Worm (Caenorhabditis elegans) whole organism, mixed stage, embryonic: ENCODE results near the gene oac-54.

Experiments used
- M03D4.4 ChIP-seq: sonication (generic microtip); optimal IDR thresholded peaks from 2 replicates; lab custom pipeline; 2017; ENCODE audit warnings: mild to moderate bottlenecking, missing genetic modification characterization, missing compliant biosample characterization
- blmp-1 ChIP-seq: fragments of 150-350 bp; optimal IDR thresholded peaks from 2 replicates; lab custom pipeline; 2014; ENCODE audit warnings: missing biosample characterization, missing genetic modification characterization
- ceh-43 ChIP-seq: fragments of 200-800 bp; sonication (Bioruptor generic); optimal IDR thresholded peaks from 2 replicates; lab custom pipeline; 2018; ENCODE audit warnings: mild to moderate bottlenecking, missing genetic modification characterization, moderate library complexity, missing compliant biosample characterization
- ces-1 ChIP-seq: fragments of 150-350 bp; optimal IDR thresholded peaks from 2 replicates; lab custom pipeline; 2014; ENCODE audit warnings: missing biosample characterization, missing genetic modification reagents, missing genetic modification characterization
- cnd-1 ChIP-seq: fragments of 200-800 bp; sonication (Bioruptor generic); optimal IDR thresholded peaks from 2 replicates; lab custom pipeline; 2018; ENCODE audit warnings: mild to moderate bottlenecking, missing genetic modification characterization, missing compliant biosample characterization
- drap-1 ChIP-seq: fragments of 200-800 bp; sonication (Bioruptor generic); optimal IDR thresholded peaks from 3 replicates; lab custom pipeline; 2018; ENCODE audit warnings: mild to moderate bottlenecking, missing genetic modification characterization, missing compliant biosample characterization
- elt-1 ChIP-seq: sonication (generic microtip); optimal IDR thresholded peaks from 2 replicates; lab custom pipeline; 2017; ENCODE audit warnings: missing genetic modification characterization, mild to moderate bottlenecking, missing compliant biosample characterization, antibody characterized with exemption, moderate library complexity, borderline replicate concordance; ENCODE audit not compliant: insufficient read depth
- elt-3 ChIP-seq: fragments of 150-350 bp; optimal IDR thresholded peaks from 2 replicates; lab custom pipeline; 2014; ENCODE audit warnings: missing biosample characterization, missing genetic modification characterization
- flh-1 ChIP-seq: fragments of 200-800 bp; sonication (Bioruptor generic); optimal IDR thresholded peaks from 2 replicates; lab custom pipeline; 2018; ENCODE audit warnings: mild to moderate bottlenecking, missing genetic modification characterization, moderate library complexity, missing compliant biosample characterization
- ham-2 ChIP-seq: fragments of 200-800 bp; sonication (Bioruptor generic); optimal IDR thresholded peaks from 2 replicates; lab custom pipeline; 2018; ENCODE audit warnings: mild to moderate bottlenecking, missing genetic modification characterization, missing compliant biosample characterization
- hlh-1 ChIP-seq: fragments of 150-350 bp; optimal IDR thresholded peaks from 2 replicates; lab custom pipeline; 2014; ENCODE audit warnings: missing biosample characterization, missing genetic modification reagents, missing genetic modification characterization
- lin-32 ChIP-seq: fragments of 200-800 bp; sonication (Bioruptor generic); optimal IDR thresholded peaks from 2 replicates; lab custom pipeline; 2018; ENCODE audit warnings: mild to moderate bottlenecking, missing genetic modification characterization, missing compliant biosample characterization
- lsy-2 ChIP-seq: fragments of 150-350 bp; optimal IDR thresholded peaks from 2 replicates; lab custom pipeline; 2014; ENCODE audit warnings: missing biosample characterization, missing genetic modification characterization
- mab-5 ChIP-seq: fragments of 150-350 bp; optimal IDR thresholded peaks from 2 replicates; lab custom pipeline; 2014; ENCODE audit warnings: missing biosample characterization, missing genetic modification characterization
- mep-1 ChIP-seq: fragments of 150-350 bp; optimal IDR thresholded peaks from 2 replicates; lab custom pipeline; 2017; ENCODE audit warnings: missing biosample characterization, missing genetic modification reagents, missing genetic modification characterization, inconsistent platforms
- mls-2 ChIP-seq: sonication (generic microtip); optimal IDR thresholded peaks from 2 replicates; lab custom pipeline; 2016; ENCODE audit warnings: mild to moderate bottlenecking, missing genetic modification characterization, moderate library complexity, missing compliant biosample characterization
- nhr-2 ChIP-seq: fragments of 150-350 bp; optimal IDR thresholded peaks from 2 replicates; lab custom pipeline; 2014; ENCODE audit warnings: missing biosample characterization, missing genetic modification characterization
- nhr-237 ChIP-seq: fragments of 150-350 bp; optimal IDR thresholded peaks from 2 replicates; lab custom pipeline; 2014; ENCODE audit warnings: missing biosample characterization, missing genetic modification characterization
- nhr-28 ChIP-seq: fragments of 150-350 bp; optimal IDR thresholded peaks from 2 replicates; lab custom pipeline; 2014; ENCODE audit warnings: missing biosample characterization, missing genetic modification characterization
- nhr-76 ChIP-seq: sonication (generic microtip); optimal IDR thresholded peaks from 2 replicates; lab custom pipeline; 2017; ENCODE audit warnings: missing biosample characterization, missing genetic modification characterization
- pha-4 ChIP-seq: fragments of 150-350 bp; optimal IDR thresholded peaks from 2 replicates; lab custom pipeline; 2018; ENCODE audit warnings: missing biosample characterization, missing genetic modification reagents, missing genetic modification characterization
- sem-2 ChIP-seq: fragments of 200-800 bp; sonication (Bioruptor generic); optimal IDR thresholded peaks from 2 replicates; lab custom pipeline; 2018; ENCODE audit warnings: mild to moderate bottlenecking, missing genetic modification characterization, missing compliant biosample characterization
- snpc-4 ChIP-seq: fragments of 150-350 bp; optimal IDR thresholded peaks from 2 replicates; lab custom pipeline; 2014; ENCODE audit warnings: missing biosample characterization, missing genetic modification characterization
- sptf-1 ChIP-seq: sonication (generic microtip); optimal IDR thresholded peaks from 2 replicates; lab custom pipeline; 2017; ENCODE audit warnings: mild to moderate bottlenecking, missing genetic modification characterization, moderate library complexity, missing compliant biosample characterization
- tbx-8 ChIP-seq: fragments of 200-800 bp; sonication (Bioruptor generic); optimal IDR thresholded peaks from 2 replicates; lab custom pipeline; 2018; ENCODE audit warnings: mild to moderate bottlenecking, missing genetic modification characterization, moderate library complexity, missing compliant biosample characterization
- unc-120 ChIP-seq: sonication (generic microtip); optimal IDR thresholded peaks from 2 replicates; lab custom pipeline; 2017; ENCODE audit warnings: missing genetic modification characterization, missing compliant biosample characterization; ENCODE audit not compliant: poor library complexity, severe bottlenecking
- unc-39 ChIP-seq: fragments of 150-350 bp; optimal IDR thresholded peaks from 2 replicates; lab custom pipeline; 2014; ENCODE audit warnings: missing biosample characterization, missing genetic modification characterization
- zip-8 ChIP-seq: fragments of 150-350 bp; optimal IDR thresholded peaks from 2 replicates; lab custom pipeline; 2014; ENCODE audit warnings: missing biosample characterization, missing genetic modification characterization
- ztf-11 ChIP-seq: fragments of 150-350 bp; optimal IDR thresholded peaks from 2 replicates; lab custom pipeline; 2014; ENCODE audit warnings: missing biosample characterization, missing genetic modification characterization

The oac-54 gene

DNA sequence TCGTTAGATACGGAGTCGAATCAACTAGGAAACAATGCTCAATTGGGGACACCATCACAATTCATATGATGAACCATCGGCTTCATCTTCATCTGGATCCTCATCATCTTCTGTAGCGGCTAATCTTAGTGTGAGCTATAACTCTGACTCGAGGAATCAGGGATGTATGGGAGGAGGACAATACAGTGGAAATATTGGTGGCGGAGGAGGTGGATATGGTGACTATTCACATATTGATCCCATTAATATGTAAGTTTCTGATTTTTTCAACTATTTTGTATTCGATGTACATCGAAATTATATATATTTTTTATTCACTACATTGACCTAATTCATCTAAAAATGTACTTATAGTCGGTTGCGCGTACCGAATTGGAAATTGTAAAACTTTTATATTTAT lies 30.5 kb upstream of the oac-54 start:
- no peak for TF ChIP-seq nhr-237 (tag; lab: Kevin White, UChicago)
- no peak for TF ChIP-seq blmp-1 (tag; lab: Kevin White, UChicago)
- TF ChIP-seq nhr-2 (tag; lab: Kevin White, UChicago), result no peak
- no peak for TF ChIP-seq nhr-28 (tag; lab: Kevin White, UChicago)
- no peak for TF ChIP-seq elt-1 (tag; lab: Kevin White, UChicago)
- no peak for TF ChIP-seq M03D4.4

- TF ChIP-seq elt-3, result peak; percentile 91
- no peak for TF ChIP-seq ceh-43 (GFP tag; lab: Kevin White, UChicago)
- TF ChIP-seq nhr-237 (tag; lab: Kevin White, UChicago), result peak; percentile 58
- TF ChIP-seq mab-5 (tag; lab: Kevin White, UChicago), result no peak
- no peak for TF ChIP-seq flh-1 (GFP tag; lab: Kevin White, UChicago)
- peak; percentile 10 for TF ChIP-seq elt-1 (tag; lab: Kevin White, UChicago)
- no peak for TF ChIP-seq unc-120 (tag; lab: Kevin White, UChicago)
- TF ChIP-seq ces-1 (GFP tag; lab: Kevin White, UChicago), result no peak
- no peak for TF ChIP-seq nhr-2 (tag; lab: Kevin White, UChicago)
Observed at ce11 chrII:9128132-9128531, 29.8 kb upstream of the oac-54 start.

DNA sequence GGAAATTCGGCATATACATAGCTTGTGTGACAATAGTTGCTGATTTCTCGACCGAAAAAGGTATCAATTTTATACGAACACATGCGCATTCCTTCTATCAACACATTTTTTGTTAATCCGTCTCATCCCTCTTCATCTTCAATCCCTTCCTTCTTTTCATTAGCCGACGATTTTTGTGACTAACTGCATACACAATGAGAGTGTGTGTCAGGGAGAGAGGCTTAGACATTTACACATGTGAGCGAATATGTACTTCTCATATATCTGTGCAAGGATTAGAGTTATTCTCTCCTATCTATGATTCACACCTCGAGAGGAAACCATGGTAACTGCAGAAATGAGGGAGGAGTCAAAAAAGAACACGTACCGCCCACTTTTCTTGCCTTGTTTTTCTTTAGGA lies 27.6 kb upstream of the oac-54 start:
- TF ChIP-seq cnd-1, result no peak
- no peak for TF ChIP-seq ztf-11 (tag; lab: Kevin White, UChicago)
- no peak for TF ChIP-seq hlh-1 (tag; lab: Kevin White, UChicago)
- no peak for TF ChIP-seq unc-120 (tag; lab: Kevin White, UChicago)
- TF ChIP-seq lsy-2 (tag; lab: Kevin White, UChicago), result no peak
- TF ChIP-seq sem-2 (GFP tag; lab: Kevin White, UChicago), result no peak

- no peak for TF ChIP-seq nhr-76 (tag; lab: Kevin White, UChicago)
- TF ChIP-seq sptf-1 (tag; lab: Kevin White, UChicago), result no peak
- TF ChIP-seq flh-1 (GFP tag; lab: Kevin White, UChicago), result no peak
- no peak for TF ChIP-seq lin-32 (GFP tag; lab: Kevin White, UChicago)
- TF ChIP-seq elt-1 (tag; lab: Kevin White, UChicago), result no peak
- no peak for TF ChIP-seq pha-4 (tag; lab: Kevin White, UChicago)
- TF ChIP-seq snpc-4 (tag; lab: Kevin White, UChicago), result no peak
- no peak for TF ChIP-seq drap-1 (GFP tag; lab: Kevin White, UChicago)
- no peak for TF ChIP-seq tbx-8 (GFP tag; lab: Kevin White, UChicago)
- TF ChIP-seq unc-39 (tag; lab: Kevin White, UChicago), result no peak
- no peak for TF ChIP-seq ces-1 (GFP tag; lab: Kevin White, UChicago)
- TF ChIP-seq mls-2 (tag; lab: Kevin White, UChicago), result no peak
- TF ChIP-seq hlh-1 (tag; lab: Kevin White, UChicago), result no peak
- TF ChIP-seq ham-2 (GFP tag; lab: Kevin White, UChicago), result no peak
- no peak for TF ChIP-seq ceh-43 (GFP tag; lab: Kevin White, UChicago)
Observed at ce11 chrII:9131363-9131762, 26.5 kb upstream of the oac-54 start, which contains the start of gene C16D2.1. C16D2.1 (plus strand) TSS chrII:9131663.

DNA sequence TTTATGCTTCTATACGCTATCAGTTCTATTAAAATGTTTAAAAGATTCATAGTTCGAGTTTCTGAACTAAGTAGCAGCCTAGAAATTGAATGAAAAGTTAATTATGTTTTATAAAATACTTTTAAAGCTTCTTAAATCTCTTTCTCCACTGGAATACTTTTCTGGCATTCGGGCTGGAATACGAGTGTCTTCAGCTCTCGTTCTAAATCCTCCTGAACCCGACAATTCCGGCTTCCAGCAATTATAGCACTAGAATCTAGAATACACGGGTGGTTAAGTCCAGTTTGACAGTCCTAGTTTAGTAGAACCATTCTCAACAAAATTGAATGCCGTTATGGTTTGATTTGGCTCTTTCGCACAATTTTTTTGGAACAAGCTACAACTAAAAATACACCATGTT lies 25.6 kb upstream of the oac-54 start:
- no peak for TF ChIP-seq zip-8 (tag; lab: Kevin White, UChicago)
- no peak for TF ChIP-seq mep-1 (tag; lab: Kevin White, UChicago)
- TF ChIP-seq unc-39 (tag; lab: Kevin White, UChicago), result no peak
- TF ChIP-seq ces-1 (GFP tag; lab: Kevin White, UChicago), result no peak
- no peak for TF ChIP-seq snpc-4 (tag; lab: Kevin White, UChicago)
- TF ChIP-seq ceh-43 (GFP tag; lab: Kevin White, UChicago), result no peak
- no peak for TF ChIP-seq pha-4 (tag; lab: Kevin White, UChicago)
- no peak for TF ChIP-seq ham-2 (GFP tag; lab: Kevin White, UChicago)
- TF ChIP-seq nhr-76 (tag; lab: Kevin White, UChicago), result no peak
- TF ChIP-seq drap-1 (GFP tag; lab: Kevin White, UChicago), result no peak
- TF ChIP-seq tbx-8 (GFP tag; lab: Kevin White, UChicago), result no peak
- TF ChIP-seq lin-32 (GFP tag; lab: Kevin White, UChicago), result no peak
- no peak for TF ChIP-seq mab-5 (tag; lab: Kevin White, UChicago)
